Fruit fly (Drosophila melanogaster): ENCODE data around the gene Nmdmc.

dm6 chr3R:9037946-9038345 is 12.4 kb downstream of the Nmdmc start:
- no peak for TF ChIP-seq Gug (GFP tag; IDR thresholded peaks at IDR 0.05)
- TF ChIP-seq Sox15 (GFP tag; optimal IDR thresholded peaks at IDR 0.05), result no peak
- no peak for TF ChIP-seq salr (GFP tag; optimal IDR thresholded peaks at IDR 0.05)
- TF ChIP-seq CG10631 (GFP tag; optimal IDR thresholded peaks at IDR 0.05), result no peak

All from whole organism, prepupa.